Fruit fly (Drosophila melanogaster) whole organism, embryonic: Measurements from ENCODE around the gene Bfc.
A peak's percentile ranks its signal among the peaks of the same experiment; 100 is the strongest.

Experiments used
- Abd-B ChIP-seq: fragments of 200-800 bp; sonication (Bioruptor generic); optimal IDR thresholded peaks from 2 replicates; lab custom pipeline; 2018; ENCODE audit warnings: missing biosample characterization, mild to moderate bottlenecking, missing genetic modification characterization, moderate library complexity
- Antp ChIP-seq: fragments of 200-800 bp; sonication (Bioruptor generic); optimal IDR thresholded peaks from 3 replicates; lab custom pipeline; 2016; ENCODE audit warnings: missing biosample characterization, missing genetic modification characterization
- Blimp-1 ChIP-seq: fragments of 200-800 bp; sonication (Bioruptor generic); optimal IDR thresholded peaks from 3 replicates; lab custom pipeline; 2018; ENCODE audit warnings: missing biosample characterization, missing genetic modification characterization, mild to moderate bottlenecking, moderate library complexity, missing genetic modification reagents
- CG10366 ChIP-seq: fragments of 200-800 bp; sonication (Bioruptor generic); IDR thresholded peaks from 2 replicates; pipeline ENCODE4 v1.3.6; 2022; ENCODE audit warnings: missing biosample characterization, missing genetic modification characterization
- CG11695 ChIP-seq: fragments of 200-800 bp; sonication (Bioruptor generic); IDR thresholded peaks from 3 replicates; pipeline ENCODE4 v1.3.6; 2022; ENCODE audit warnings: missing biosample characterization, missing genetic modification characterization
- CG12104 ChIP-seq: fragments of 200-800 bp; sonication (Bioruptor generic); optimal IDR thresholded peaks from 3 replicates; lab custom pipeline; 2016; ENCODE audit warnings: missing biosample characterization, missing genetic modification characterization
- CG1233 ChIP-seq: fragments of 200-800 bp; sonication (Bioruptor generic); optimal IDR thresholded peaks from 4 replicates; lab custom pipeline; 2018; ENCODE audit warnings: missing biosample characterization, mild to moderate bottlenecking, missing genetic modification characterization
- CG12769 ChIP-seq: fragments of 200-800 bp; sonication (Bioruptor generic); optimal IDR thresholded peaks from 2 replicates; lab custom pipeline; 2019; ENCODE audit warnings: missing biosample characterization, mild to moderate bottlenecking, missing genetic modification characterization, moderate library complexity
- CG13424 ChIP-seq: fragments of 200-800 bp; sonication (Bioruptor generic); optimal IDR thresholded peaks from 2 replicates; lab custom pipeline; 2019; ENCODE audit warnings: missing biosample characterization, mild to moderate bottlenecking, missing genetic modification characterization, moderate library complexity
- CG14014 ChIP-seq: fragments of 200-800 bp; sonication (Bioruptor generic); IDR thresholded peaks from 2 replicates; pipeline ENCODE4 v1.3.6; 2022; ENCODE audit warnings: missing biosample characterization, missing genetic modification characterization
- CG17385 ChIP-seq: fragments of 200-800 bp; sonication (Bioruptor generic); optimal IDR thresholded peaks from 3 replicates; lab custom pipeline; 2018; ENCODE audit warnings: missing biosample characterization, mild to moderate bottlenecking, missing genetic modification characterization
- CG2678 ChIP-seq: fragments of 200-800 bp; sonication (Bioruptor generic); optimal IDR thresholded peaks from 3 replicates; lab custom pipeline; 2019; ENCODE audit warnings: missing biosample characterization, mild to moderate bottlenecking, missing genetic modification characterization, moderate library complexity
- CG30403 ChIP-seq: fragments of 200-800 bp; sonication (Bioruptor generic); optimal IDR thresholded peaks from 3 replicates; lab custom pipeline; 2016; ENCODE audit warnings: missing biosample characterization, missing genetic modification characterization
- CG31365 ChIP-seq: fragments of 200-800 bp; sonication (Bioruptor generic); optimal IDR thresholded peaks from 2 replicates; lab custom pipeline; 2018; ENCODE audit warnings: missing biosample characterization, mild to moderate bottlenecking, missing genetic modification characterization
- CG3847 ChIP-seq: fragments of 200-800 bp; sonication (Bioruptor generic); IDR thresholded peaks from 2 replicates; pipeline ENCODE4 v1.3.6; 2022; ENCODE audit warnings: missing biosample characterization, missing genetic modification characterization
- CG5180 ChIP-seq: fragments of 200-800 bp; sonication (Bioruptor generic); optimal IDR thresholded peaks from 3 replicates; lab custom pipeline; 2017; ENCODE audit warnings: missing biosample characterization, missing genetic modification characterization, mild to moderate bottlenecking, moderate library complexity, missing genetic modification reagents
- CG5953 ChIP-seq: fragments of 200-800 bp; sonication (Bioruptor generic); IDR thresholded peaks from 2 replicates; pipeline ENCODE4 v1.3.6; 2022; ENCODE audit warnings: missing biosample characterization, missing genetic modification characterization
- CG6854 ChIP-seq: fragments of 200-800 bp; sonication (Bioruptor generic); optimal IDR thresholded peaks from 3 replicates; lab custom pipeline; 2017; ENCODE audit warnings: missing biosample characterization, mild to moderate bottlenecking, missing genetic modification characterization
- CG7928 ChIP-seq: fragments of 200-800 bp; sonication (Bioruptor generic); optimal IDR thresholded peaks from 2 replicates; lab custom pipeline; 2017; ENCODE audit warnings: missing biosample characterization, mild to moderate bottlenecking, missing genetic modification characterization
- CG9932 ChIP-seq: fragments of 200-800 bp; sonication (Bioruptor generic); IDR thresholded peaks from 2 replicates; pipeline ENCODE4 v1.3.6; 2022; ENCODE audit warnings: missing biosample characterization, missing genetic modification characterization
- CoRest ChIP-seq: fragments of 200-800 bp; sonication (Bioruptor generic); optimal IDR thresholded peaks from 3 replicates; lab custom pipeline; 2018; ENCODE audit warnings: missing biosample characterization, mild to moderate bottlenecking, missing genetic modification characterization, moderate library complexity
- Deaf1 ChIP-seq: fragments of 200-800 bp; optimal IDR thresholded peaks from 3 replicates; lab custom pipeline; 2019; ENCODE audit warnings: missing biosample characterization, mild to moderate bottlenecking, missing genetic modification characterization, moderate library complexity
- Eip74EF ChIP-seq, 2 experiments: fragments of 200-800 bp in 1 of 2; fragments of >200 bp in 1 of 2; sonication (Bioruptor generic) in 1 of 2; optimal IDR thresholded peaks; 2 replicates each; lab custom pipeline; 2017 to 2019; ENCODE audit warnings: missing biosample characterization in 2 of 2, missing genetic modification characterization in 2 of 2, mild to moderate bottlenecking in 1 of 2, moderate library complexity in 1 of 2
- Fer3 ChIP-seq: fragments of 200-800 bp; sonication (Bioruptor generic); optimal IDR thresholded peaks from 2 replicates; lab custom pipeline; 2018; ENCODE audit warnings: missing biosample characterization, mild to moderate bottlenecking, missing genetic modification characterization, moderate library complexity
- H2.0 ChIP-seq: fragments of 200-800 bp; sonication (Bioruptor generic); IDR thresholded peaks from 2 replicates; pipeline ENCODE4 v1.3.6; 2022; ENCODE audit warnings: missing biosample characterization, missing genetic modification characterization
- Hmr ChIP-seq: fragments of 200-800 bp; sonication (Bioruptor generic); optimal IDR thresholded peaks from 3 replicates; lab custom pipeline; 2017; ENCODE audit warnings: mild to moderate bottlenecking, missing biosample characterization, missing genetic modification reagents, missing genetic modification characterization
- Jarid2 ChIP-seq: fragments of 200-800 bp; sonication (Bioruptor generic); optimal IDR thresholded peaks from 3 replicates; lab custom pipeline; 2017; ENCODE audit warnings: mild to moderate bottlenecking, missing biosample characterization, missing genetic modification reagents, missing genetic modification characterization
- Meics ChIP-seq: fragments of 200-800 bp; sonication (Bioruptor generic); optimal IDR thresholded peaks from 2 replicates; lab custom pipeline; 2017; ENCODE audit warnings: missing biosample characterization, mild to moderate bottlenecking, missing genetic modification characterization
- Ravus ChIP-seq: fragments of 200-800 bp; sonication (Bioruptor generic); IDR thresholded peaks from 2 replicates; pipeline ENCODE4 v1.3.6; 2022; ENCODE audit warnings: missing biosample characterization, missing genetic modification characterization
- Rfx ChIP-seq: fragments of 200-800 bp; sonication (Bioruptor generic); IDR thresholded peaks from 2 replicates; pipeline ENCODE4 v1.3.6; 2022; ENCODE audit warnings: missing biosample characterization, missing genetic modification characterization
- Trl ChIP-seq, 3 experiments: fragments of >200 bp in 2 of 3; fragments of 200-800 bp in 1 of 3; sonication (Bioruptor generic) in 1 of 3; optimal IDR thresholded peaks; 2 replicates in 1 of 3; 3 replicates in 2 of 3; lab custom pipeline; 2016 to 2017; ENCODE audit warnings: missing biosample characterization in 1 of 3, missing genetic modification characterization in 1 of 3
- ara ChIP-seq: fragments of 200-800 bp; sonication (Bioruptor generic); IDR thresholded peaks from 2 replicates; pipeline ENCODE4 v1.3.6; 2022; ENCODE audit warnings: missing biosample characterization, missing genetic modification characterization
- esg ChIP-seq: fragments of 200-800 bp; sonication (Bioruptor generic); conservative IDR thresholded peaks from 2 replicates; pipeline ENCODE4 v1.3.6; 2022; ENCODE audit warnings: missing biosample characterization, missing genetic modification characterization
- grau ChIP-seq: fragments of 200-800 bp; optimal IDR thresholded peaks from 3 replicates; lab custom pipeline; 2019; ENCODE audit warnings: missing biosample characterization, mild to moderate bottlenecking, missing genetic modification characterization, moderate library complexity
- her ChIP-seq: fragments of 200-800 bp; sonication (Bioruptor generic); optimal IDR thresholded peaks from 2 replicates; lab custom pipeline; 2016; ENCODE audit warnings: missing biosample characterization, missing genetic modification characterization
- nom ChIP-seq: fragments of 200-800 bp; sonication (Bioruptor generic); optimal IDR thresholded peaks from 2 replicates; lab custom pipeline; 2017; ENCODE audit warnings: missing biosample characterization, missing genetic modification characterization, mild to moderate bottlenecking, moderate library complexity, missing genetic modification reagents
- prd ChIP-seq, 3 experiments: fragments of >200 bp in 2 of 3; fragments of 200-800 bp in 1 of 3; sonication (Bioruptor generic) in 1 of 3; optimal IDR thresholded peaks in 2 of 3; IDR thresholded peaks in 1 of 3; 2 replicates in 2 of 3; 3 replicates in 1 of 3; pipeline versions ENCODE4 v1.3.6 to Lab custom; 2017 to 2022; ENCODE audit warnings: missing biosample characterization in 1 of 3, missing genetic modification characterization in 1 of 3
- ro ChIP-seq: fragments of 200-800 bp; sonication (Bioruptor generic); IDR thresholded peaks from 2 replicates; pipeline ENCODE4 v1.3.6; 2022; ENCODE audit warnings: missing biosample characterization, missing genetic modification characterization
- salm ChIP-seq: fragments of 200-800 bp; sonication (Bioruptor generic); optimal IDR thresholded peaks from 2 replicates; lab custom pipeline; 2018; ENCODE audit warnings: missing biosample characterization, mild to moderate bottlenecking, missing genetic modification characterization
- sd ChIP-seq: fragments of 200-800 bp; sonication (Bioruptor generic); optimal IDR thresholded peaks from 3 replicates; lab custom pipeline; 2018; ENCODE audit warnings: missing biosample characterization, mild to moderate bottlenecking, missing genetic modification characterization, moderate library complexity
- sens ChIP-seq: fragments of 200-800 bp; sonication (Bioruptor generic); peaks from one replicate; lab custom pipeline; 2016; ENCODE audit warnings: missing biosample characterization, missing genetic modification characterization
- slbo ChIP-seq: fragments of 200-800 bp; sonication (Bioruptor generic); IDR thresholded peaks from 2 replicates; pipeline ENCODE4 v1.3.6; 2022; ENCODE audit warnings: missing biosample characterization, missing genetic modification characterization
- sob ChIP-seq: fragments of 200-800 bp; sonication (Bioruptor generic); IDR thresholded peaks from 2 replicates; pipeline ENCODE4 v1.3.6; 2022; ENCODE audit warnings: missing biosample characterization, missing genetic modification characterization
- stwl ChIP-seq: fragments of 200-800 bp; sonication (Bioruptor generic); optimal IDR thresholded peaks from 3 replicates; lab custom pipeline; 2018; ENCODE audit warnings: missing biosample characterization, mild to moderate bottlenecking, missing genetic modification characterization, moderate library complexity
- tgo ChIP-seq: fragments of 200-800 bp; sonication (Bioruptor generic); IDR thresholded peaks from 3 replicates; pipeline ENCODE4 v1.3.6; 2022; ENCODE audit warnings: missing biosample characterization, missing genetic modification characterization
- ttk ChIP-seq: fragments of 200-800 bp; sonication (Bioruptor generic); IDR thresholded peaks from 2 replicates; pipeline ENCODE4 v2.1.2; 2022; ENCODE audit warnings: missing biosample characterization, missing genetic modification characterization

Bfc gene

DNA sequence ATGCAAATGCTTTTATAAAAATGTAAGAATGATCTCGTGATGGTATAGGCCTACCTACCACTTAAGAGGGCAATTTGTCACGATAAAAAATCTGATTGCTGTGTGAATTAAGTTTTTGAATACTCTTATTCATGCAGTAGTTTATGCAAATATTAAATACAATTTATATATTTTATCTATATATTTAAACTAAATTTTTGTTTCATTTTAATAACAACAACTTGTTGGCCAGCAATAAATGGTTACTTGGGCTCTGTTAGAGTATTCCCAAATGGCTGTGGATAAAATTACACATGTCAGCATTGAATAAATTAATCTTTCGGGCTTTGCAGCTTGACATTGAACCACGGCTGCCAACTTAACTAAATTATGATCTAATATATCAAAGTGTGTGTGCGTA is 8.1 kb downstream of the Bfc start (continued):
- TF ChIP-seq slbo (GFP tag; lab: Robert Waterston, UW) (peak; percentile 70), Hmr (peak; percentile 8), Ravus (GFP tag; lab: Robert Waterston, UW) (no peak), sd (tag; lab: Kevin White, UChicago) (peak; percentile 18), CG6854 (no peak), Fer3 (tag; lab: Kevin White, UChicago) (peak; percentile 53), CoRest (peak; percentile 40), CG2678 (peak; percentile 62), CG1233 (GFP tag; lab: Kevin White, UChicago) (peak; percentile 3), tgo (GFP tag; lab: Robert Waterston, UW) (peak; percentile 17; the same call in 2 of the 3 replicates), Rfx (GFP tag; lab: Robert Waterston, UW) (peak; percentile 51), salm (tag; lab: Kevin White, UChicago) (no peak), CG30403 (GFP tag; lab: Kevin White, UChicago) (peak; percentile 18), Abd-B (peak; percentile 4), prd (optimal IDR thresholded peaks at IDR 0.05; lab: Kevin White, UChicago) (no peak), prd (GFP tag; IDR thresholded peaks at IDR 0.05; lab: Robert Waterston, UW) (peak; percentile 29; the same call in 1 of the 3 replicates), CG14014 (GFP tag; lab: Robert Waterston, UW) (peak; percentile 62; the same call in 1 of the 2 replicates), CG17385 (GFP tag; lab: Kevin White, UChicago) (peak; percentile 15), CG3847 (GFP tag; lab: Robert Waterston, UW) (peak; percentile 47), CG9932 (GFP tag; lab: Robert Waterston, UW) (peak; percentile 51), sob (GFP tag; lab: Robert Waterston, UW) (peak; percentile 49; the same call in 1 of the 2 replicates), esg (GFP tag; lab: Robert Waterston, UW) (peak; percentile 29), CG11695 (GFP tag; lab: Robert Waterston, UW) (0 out of 3 replicates have a peak, but pooled peaks have one; percentile 50), CG13424 (tag; lab: Kevin White, UChicago) (peak; percentile 27), CG10366 (GFP tag; lab: Robert Waterston, UW) (peak; percentile 22; the same call in 1 of the 2 replicates)

dm6 chr3L:1264998-1265397 is 14.5 kb downstream of the Bfc start:
- TF ChIP-seq stwl (tag; lab: Kevin White, UChicago) (no peak), CG5953 (GFP tag; lab: Robert Waterston, UW) (no peak), CG7928 (GFP tag; lab: Kevin White, UChicago) (no peak), H2.0 (GFP tag; lab: Robert Waterston, UW) (no peak), sd (tag; lab: Kevin White, UChicago) (peak; percentile 9), salm (tag; lab: Kevin White, UChicago) (no peak), her (no peak), sens (GFP tag; lab: Kevin White, UChicago) (peak; percentile 50)
- TF ChIP-seq, all 482 proteins: peak for 2

- TF ChIP-seq nom (GFP tag; lab: Kevin White, UChicago) (peak; percentile 26), Eip74EF (GFP tag; optimal IDR thresholded peaks at IDR 0.05; lab: Kevin White, UChicago) (peak in 1 of 2 experiments; percentile 73), Antp (GFP tag; lab: Kevin White, UChicago) (no peak), CG11695 (GFP tag; lab: Robert Waterston, UW) (0 out of 3 replicates have a peak, but pooled peaks have one; percentile 8), CG12769 (tag; lab: Kevin White, UChicago) (peak; percentile 65), Deaf1 (tag; lab: Kevin White, UChicago) (peak; percentile 84), CG12104 (GFP tag; lab: Kevin White, UChicago) (no peak), CG31365 (tag; lab: Kevin White, UChicago) (no peak), sens (GFP tag; lab: Kevin White, UChicago) (peak; percentile 28), CG5180 (GFP tag; lab: Kevin White, UChicago) (peak; percentile 90), Blimp-1 (peak; percentile 83), grau (tag; lab: Kevin White, UChicago) (no peak), ttk (GFP tag; lab: Robert Waterston, UW) (no peak), ro (GFP tag; lab: Robert Waterston, UW) (no peak), ara (GFP tag; lab: Robert Waterston, UW) (peak; percentile 10; the same call in 1 of the 2 replicates), Meics (GFP tag; lab: Kevin White, UChicago) (no peak), Jarid2 (GFP tag; lab: Kevin White, UChicago) (peak; percentile 52), Trl (optimal IDR thresholded peaks at IDR 0.05; lab: Kevin White, UChicago) (peak; percentile 57 to 67), Trl (GFP tag; optimal IDR thresholded peaks at IDR 0.05; lab: Kevin White, UChicago) (no peak), sd (tag; lab: Kevin White, UChicago) (peak; percentile 10)
Observed at dm6 chr3L:1265423-1266002, 15.0 kb downstream of the Bfc start.
